Worm (Caenorhabditis elegans) whole organism, young adult: ENCODE measurements around the gene F15B9.10.

Experiments
- C06A6.2 ChIP-seq: fragments of 200-800 bp; sonication (Bioruptor generic); conservative IDR thresholded peaks from 2 replicates; pipeline ENCODE4 v1.3.6; 2022; ENCODE audit warnings: missing genetic modification characterization, missing compliant biosample characterization
- T26A5.8 ChIP-seq: sonication (generic microtip); optimal IDR thresholded peaks from 2 replicates; lab custom pipeline; 2016; ENCODE audit warnings: missing genetic modification characterization, missing compliant biosample characterization
- Y56A3A.18 ChIP-seq: fragments of 200-800 bp; sonication (Bioruptor generic); IDR thresholded peaks from 2 replicates; pipeline ENCODE4 v1.3.6; 2022; ENCODE audit warnings: missing genetic modification reagents, missing genetic modification characterization, missing compliant biosample characterization
- lin-35 ChIP-seq, 3 experiments: fragments of 150-350 bp in 2 of 3; sonication (generic microtip) in 1 of 3; optimal IDR thresholded peaks; 2 replicates each; lab custom pipeline; 2014 to 2018; ENCODE audit warnings: missing biosample characterization in 3 of 3, missing genetic modification characterization in 3 of 3, missing genetic modification reagents in 3 of 3
- rec-8 ChIP-seq, 2 experiments: sonication (generic microtip); optimal IDR thresholded peaks; 2 replicates each; lab custom pipeline; 2016; ENCODE audit warnings: mild to moderate bottlenecking in 2 of 2, missing genetic modification characterization in 2 of 2, missing genetic modification reagents in 2 of 2, missing genotype in 2 of 2, missing biosample characterization in 1 of 2, missing compliant biosample characterization in 1 of 2, moderate library complexity in 1 of 2
- unc-62 ChIP-seq: fragments of 150-350 bp; optimal IDR thresholded peaks from 2 replicates; lab custom pipeline; 2014; ENCODE audit warnings: missing biosample characterization, missing genetic modification reagents, missing genetic modification characterization

DNA sequence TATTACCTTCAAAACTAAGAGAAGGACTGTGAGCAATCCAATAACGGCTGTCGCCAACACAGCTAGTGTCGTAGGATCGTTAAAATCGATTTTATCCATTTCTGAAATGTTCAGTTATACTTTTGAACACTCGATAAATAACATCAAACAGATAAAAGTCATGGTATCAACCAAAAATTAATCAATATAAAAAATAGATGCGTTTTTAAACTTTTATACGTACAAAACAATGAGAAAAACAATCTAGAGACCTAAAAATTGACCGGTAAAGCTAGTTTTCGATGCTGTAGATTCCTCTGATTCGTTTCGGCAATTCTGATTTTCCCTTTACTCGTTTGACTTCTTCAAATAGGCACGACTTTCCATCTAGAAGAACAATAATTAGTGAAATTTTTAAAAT, 41.6 kb downstream of the F15B9.10 start, which contains the start of gene R186.3:
- TF ChIP-seq unc-62: no peak
- TF ChIP-seq Y56A3A.18 (GFP tag; lab: Robert Waterston, UW): no peak
- TF ChIP-seq rec-8 (tag; optimal IDR thresholded peaks at IDR 0.05; lab: Kevin White, UChicago): no peak
- TF ChIP-seq lin-35 (GFP tag; optimal IDR thresholded peaks at IDR 0.05; lab: Kevin White, UChicago): no peak
- no peak for TF ChIP-seq T26A5.8
- TF ChIP-seq C06A6.2: no peak
